Worm (Caenorhabditis elegans) whole organism, young adult: ENCODE measurements around the gene ugt-53.
A peak's percentile ranks its signal among the peaks of the same experiment; 100 is the strongest.

Source experiments
- C06A6.2 ChIP-seq: fragments of 200-800 bp; sonication (Bioruptor generic); conservative IDR thresholded peaks from 2 replicates; pipeline ENCODE4 v1.3.6; 2022; ENCODE audit warnings: missing genetic modification characterization, missing compliant biosample characterization
- F37B4.10 ChIP-seq: fragments of 200-800 bp; sonication (Bioruptor generic); IDR thresholded peaks from 2 replicates; pipeline ENCODE4 v1.3.6; 2022; ENCODE audit warnings: missing genetic modification characterization, missing compliant biosample characterization
- K11D2.4 ChIP-seq: fragments of 200-800 bp; sonication (Bioruptor generic); IDR thresholded peaks from 2 replicates; pipeline ENCODE4 v1.3.6; 2022; ENCODE audit warnings: missing genetic modification reagents, missing genetic modification characterization, missing compliant biosample characterization
- T07F8.4 ChIP-seq: sonication (generic microtip); optimal IDR thresholded peaks from 2 replicates; lab custom pipeline; 2016; ENCODE audit warnings: mild to moderate bottlenecking, missing genetic modification characterization, moderate library complexity, missing compliant biosample characterization
- Y67H2A.10 ChIP-seq: fragments of 200-800 bp; sonication (Bioruptor generic); conservative IDR thresholded peaks from 2 replicates; pipeline ENCODE4 v1.3.6; 2022; ENCODE audit warnings: missing genetic modification reagents, missing genetic modification characterization, missing compliant biosample characterization
- akir-1 ChIP-seq: fragments of 200-800 bp; sonication (Bioruptor generic); optimal IDR thresholded peaks from 2 replicates; lab custom pipeline; 2018; ENCODE audit warnings: mild to moderate bottlenecking, missing genetic modification characterization, moderate library complexity, missing compliant biosample characterization
- aptf-3 ChIP-seq: fragments of 200-800 bp; sonication (Bioruptor generic); IDR thresholded peaks from 2 replicates; pipeline ENCODE4 v1.3.6; 2022; ENCODE audit warnings: missing genetic modification characterization, missing compliant biosample characterization
- athp-1 ChIP-seq: sonication (generic microtip); optimal IDR thresholded peaks from 2 replicates; lab custom pipeline; 2017; ENCODE audit warnings: mild to moderate bottlenecking, missing genetic modification characterization, missing compliant biosample characterization
- bed-1 ChIP-seq: fragments of 200-800 bp; sonication (Bioruptor generic); IDR thresholded peaks from 2 replicates; pipeline ENCODE4 v1.3.6; 2022; ENCODE audit warnings: missing genetic modification reagents, missing genetic modification characterization, missing compliant biosample characterization
- ccch-3 ChIP-seq: fragments of 200-800 bp; sonication (Bioruptor generic); optimal IDR thresholded peaks from 2 replicates; lab custom pipeline; 2018; ENCODE audit warnings: mild to moderate bottlenecking, missing genetic modification characterization, missing compliant biosample characterization
- cebp-1 ChIP-seq, 2 experiments: fragments of 200-800 bp in 1 of 2; sonication (Bioruptor generic) in 1 of 2; sonication (generic microtip) in 1 of 2; IDR thresholded peaks in 1 of 2; optimal IDR thresholded peaks in 1 of 2; 2 replicates each; pipeline versions ENCODE4 v1.3.6 to Lab custom; 2017 to 2022; ENCODE audit warnings: missing compliant biosample characterization in 2 of 2, missing genetic modification characterization in 2 of 2, mild to moderate bottlenecking in 1 of 2, missing genetic modification reagents in 1 of 2, moderate library complexity in 1 of 2
- dpl-1 ChIP-seq: fragments of 150-350 bp; optimal IDR thresholded peaks from 2 replicates; lab custom pipeline; 2014; ENCODE audit warnings: missing biosample characterization, missing genetic modification reagents, missing genetic modification characterization
- efl-1 ChIP-seq: fragments of 150-350 bp; optimal IDR thresholded peaks from 2 replicates; lab custom pipeline; 2014; ENCODE audit warnings: missing biosample characterization, missing genetic modification reagents, missing genetic modification characterization
- fkh-3 ChIP-seq: sonication (generic microtip); optimal IDR thresholded peaks from 2 replicates; lab custom pipeline; 2016; ENCODE audit warnings: mild to moderate bottlenecking, missing genetic modification characterization, missing compliant biosample characterization
- him-1 ChIP-seq: sonication (generic microtip); optimal IDR thresholded peaks from 2 replicates; lab custom pipeline; 2016; ENCODE audit warnings: missing genotype, missing genetic modification reagents, missing genetic modification characterization, missing compliant biosample characterization
- hmg-1.2 ChIP-seq: fragments of 200-800 bp; sonication (Bioruptor generic); IDR thresholded peaks from 2 replicates; pipeline ENCODE4 v1.3.6; 2022; ENCODE audit warnings: missing genetic modification reagents, missing genetic modification characterization, missing compliant biosample characterization
- hrde-1 ChIP-seq: sonication (generic microtip); optimal IDR thresholded peaks from 2 replicates; lab custom pipeline; 2016; ENCODE audit warnings: missing genetic modification characterization, mild to moderate bottlenecking, missing compliant biosample characterization, moderate library complexity, missing genotype, missing genetic modification reagents, borderline replicate concordance
- lag-1 ChIP-seq: fragments of 200-800 bp; sonication (Bioruptor generic); IDR thresholded peaks from 2 replicates; pipeline ENCODE4 v1.3.6; 2022; ENCODE audit warnings: missing genetic modification reagents, missing genetic modification characterization, missing compliant biosample characterization
- let-607 ChIP-seq, 2 experiments: fragments of 200-800 bp in 1 of 2; sonication (Bioruptor generic) in 1 of 2; sonication (generic microtip) in 1 of 2; optimal IDR thresholded peaks; 2 replicates each; lab custom pipeline; 2016 to 2018; ENCODE audit warnings: mild to moderate bottlenecking in 2 of 2, missing compliant biosample characterization in 2 of 2, missing genetic modification characterization in 2 of 2, moderate library complexity in 2 of 2, missing genotype in 1 of 2
- lir-1 ChIP-seq: fragments of 200-800 bp; sonication (Bioruptor generic); conservative IDR thresholded peaks from 2 replicates; pipeline ENCODE4 v1.3.6; 2022; ENCODE audit warnings: missing genetic modification reagents, missing genetic modification characterization, missing compliant biosample characterization
- madf-10 ChIP-seq: sonication (generic microtip); optimal IDR thresholded peaks from 2 replicates; lab custom pipeline; 2016; ENCODE audit warnings: mild to moderate bottlenecking, missing genetic modification characterization, missing compliant biosample characterization
- madf-8 ChIP-seq: fragments of 200-800 bp; sonication (Bioruptor generic); conservative IDR thresholded peaks from 2 replicates; pipeline ENCODE4 v1.3.6; 2022; ENCODE audit warnings: missing genetic modification reagents, missing genetic modification characterization, missing compliant biosample characterization
- nfya-1 ChIP-seq: sonication (generic microtip); optimal IDR thresholded peaks from 2 replicates; lab custom pipeline; 2017; ENCODE audit warnings: antibody characterized with exemption, missing compliant biosample characterization, missing genetic modification characterization, borderline replicate concordance; ENCODE audit not compliant: insufficient read depth
- nfyb-1 ChIP-seq: fragments of 200-800 bp; sonication (Bioruptor generic); IDR thresholded peaks from 2 replicates; pipeline ENCODE4 v1.3.6; 2022; ENCODE audit warnings: missing genetic modification reagents, missing genetic modification characterization, missing compliant biosample characterization
- nhr-90 ChIP-seq: sonication (generic microtip); optimal IDR thresholded peaks from 2 replicates; lab custom pipeline; 2016; ENCODE audit warnings: missing genotype, mild to moderate bottlenecking, missing genetic modification characterization, missing compliant biosample characterization
- pha-4 ChIP-seq: fragments of 150-350 bp; sonication (generic microtip); optimal IDR thresholded peaks from 2 replicates; lab custom pipeline; 2014; ENCODE audit warnings: missing biosample characterization, missing genetic modification reagents, missing genetic modification characterization
- rpc-1 ChIP-seq, 2 experiments: fragments of 150-350 bp in 1 of 2; sonication (generic microtip) in 1 of 2; optimal IDR thresholded peaks; 2 replicates each; lab custom pipeline; 2014 to 2018; ENCODE audit warnings: missing biosample characterization in 1 of 2, missing genetic modification characterization in 1 of 2, missing genetic modification reagents in 1 of 2, missing genotype in 1 of 2
- snpc-1.3 ChIP-seq: sonication (generic microtip); optimal IDR thresholded peaks from 2 replicates; lab custom pipeline; 2017; ENCODE audit warnings: missing genetic modification characterization, mild to moderate bottlenecking, missing compliant biosample characterization, antibody characterized with exemption, moderate library complexity, missing genotype, missing genetic modification reagents; ENCODE audit not compliant: insufficient read depth
- snpc-3.4 ChIP-seq: sonication (generic microtip); optimal IDR thresholded peaks from 2 replicates; lab custom pipeline; 2017; ENCODE audit warnings: missing genetic modification characterization, mild to moderate bottlenecking, missing compliant biosample characterization, antibody characterized with exemption, moderate library complexity, missing genotype, missing genetic modification reagents
- snpc-4 ChIP-seq, 5 experiments: fragments of 150-350 bp in 1 of 5; sonication (generic microtip) in 4 of 5; optimal IDR thresholded peaks; 2 replicates each; lab custom pipeline; 2014 to 2018; ENCODE audit warnings: missing genetic modification characterization in 5 of 5, missing biosample characterization in 3 of 5, antibody characterized with exemption in 2 of 5, mild to moderate bottlenecking in 2 of 5, missing compliant biosample characterization in 2 of 5, missing genotype in 2 of 5, moderate library complexity in 2 of 5, missing genetic modification reagents in 1 of 5
- tbx-9 ChIP-seq: sonication (generic microtip); optimal IDR thresholded peaks from 2 replicates; lab custom pipeline; 2016; ENCODE audit warnings: borderline replicate concordance, missing genetic modification characterization, inconsistent platforms, missing compliant biosample characterization
- zfh-2 ChIP-seq: fragments of 200-800 bp; sonication (Bioruptor generic); conservative IDR thresholded peaks from 2 replicates; pipeline ENCODE4 v1.3.6; 2022; ENCODE audit warnings: missing genetic modification reagents, missing genetic modification characterization, missing compliant biosample characterization
- ztf-26 ChIP-seq: sonication (generic microtip); optimal IDR thresholded peaks from 2 replicates; lab custom pipeline; 2017; ENCODE audit warnings: missing genetic modification characterization, missing compliant biosample characterization
- ztf-28 ChIP-seq: fragments of 200-800 bp; sonication (Bioruptor generic); IDR thresholded peaks from 2 replicates; pipeline ENCODE4 v1.3.6; 2022; ENCODE audit warnings: missing genetic modification reagents, missing genetic modification characterization, missing compliant biosample characterization
- ztf-3 ChIP-seq: fragments of 200-800 bp; sonication (Bioruptor generic); optimal IDR thresholded peaks from 2 replicates; lab custom pipeline; 2018; ENCODE audit warnings: mild to moderate bottlenecking, missing genetic modification characterization, missing compliant biosample characterization
- ztf-6 ChIP-seq: fragments of 200-800 bp; sonication (Bioruptor generic); IDR thresholded peaks from 2 replicates; pipeline ENCODE4 v1.3.6; 2022; ENCODE audit warnings: missing genetic modification reagents, missing genetic modification characterization, missing compliant biosample characterization

ugt-53 gene

ce11 chrV:2821618-2822272 lies 27.4 kb upstream of the ugt-53 start, which contains the start of gene srh-36:
Gene srh-36 (minus strand): TSS chrV:2821668.
- TF ChIP-seq rpc-1 (optimal IDR thresholded peaks at IDR 0.05; lab: Kevin White, UChicago) = no peak
- no peak for TF ChIP-seq rpc-1 (tag; optimal IDR thresholded peaks at IDR 0.05; lab: Kevin White, UChicago)
- TF ChIP-seq ztf-28 (GFP tag; lab: Robert Waterston, UW) = 0 out of 2 replicates have a peak, but pooled peaks have one; percentile 56
- peak; percentile 81 for TF ChIP-seq zfh-2
- peak; percentile 53; the same call in 1 of the 2 replicates for TF ChIP-seq nfyb-1 (GFP tag; lab: Robert Waterston, UW)
- TF ChIP-seq snpc-3.4 (tag; lab: Kevin White, UChicago) = no peak
- TF ChIP-seq K11D2.4 (GFP tag; lab: Robert Waterston, UW) = no peak
- no peak for TF ChIP-seq snpc-4 (GFP tag; optimal IDR thresholded peaks at IDR 0.05; lab: Kevin White, UChicago)
- peak in 1 of 4 experiments; percentile 53 for TF ChIP-seq snpc-4 (tag; optimal IDR thresholded peaks at IDR 0.05; lab: Kevin White, UChicago)
- no peak for TF ChIP-seq C06A6.2

- TF ChIP-seq lir-1 (GFP tag; lab: Robert Waterston, UW) (no peak), T07F8.4 (tag; lab: Kevin White, UChicago) (no peak), snpc-3.4 (tag; lab: Kevin White, UChicago) (no peak), Y67H2A.10 (no peak), nfyb-1 (GFP tag; lab: Robert Waterston, UW) (no peak), let-607 (tag; optimal IDR thresholded peaks at IDR 0.05; lab: Kevin White, UChicago) (no peak), lag-1 (GFP tag; lab: Robert Waterston, UW) (no peak), cebp-1 (GFP tag; IDR thresholded peaks at IDR 0.05; lab: Robert Waterston, UW) (no peak), cebp-1 (tag; optimal IDR thresholded peaks at IDR 0.05; lab: Kevin White, UChicago) (no peak), akir-1 (GFP tag; lab: Kevin White, UChicago) (no peak), ccch-3 (GFP tag; lab: Kevin White, UChicago) (no peak), pha-4 (tag; lab: Kevin White, UChicago) (no peak), ztf-6 (GFP tag; lab: Robert Waterston, UW) (no peak), madf-10 (tag; lab: Kevin White, UChicago) (no peak), madf-8 (GFP tag; lab: Robert Waterston, UW) (no peak), nhr-90 (tag; lab: Kevin White, UChicago) (no peak), ztf-3 (GFP tag; lab: Kevin White, UChicago) (no peak), hrde-1 (tag; lab: Kevin White, UChicago) (no peak), nfya-1 (tag; lab: Kevin White, UChicago) (no peak), him-1 (tag; lab: Kevin White, UChicago) (no peak), ztf-26 (tag; lab: Kevin White, UChicago) (no peak)
Observed at ce11 chrV:2825978-2826377, 23.2 kb upstream of the ugt-53 start.

DNA sequence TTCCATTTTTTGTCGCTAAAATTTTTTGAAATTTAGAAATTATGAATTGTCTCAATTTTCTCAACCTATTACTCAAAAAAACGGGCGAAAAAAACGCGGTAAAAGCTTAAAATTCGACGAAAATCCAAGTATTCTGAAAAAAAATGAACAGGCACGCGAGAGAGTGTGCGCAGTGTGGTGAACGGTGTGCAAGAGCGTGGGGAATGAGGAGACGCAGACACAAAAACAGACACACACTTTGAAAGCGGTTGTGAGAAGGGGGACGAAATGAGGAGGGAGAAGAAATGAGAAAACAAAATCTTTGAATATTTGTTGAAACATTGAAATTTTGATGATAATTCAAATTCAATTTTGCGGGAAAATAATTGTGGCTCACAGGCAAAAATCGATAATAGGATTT lies 22.3 kb upstream of the ugt-53 start, which contains the start of gene T03D3.5:
T03D3.5 (minus strand) TSS at position 21 of the 400 bp plus-strand sequence.
- TF ChIP-seq nfya-1 (tag; lab: Kevin White, UChicago) = no peak
- TF ChIP-seq hmg-1.2 (GFP tag; lab: Robert Waterston, UW) = peak; percentile 98
- no peak for TF ChIP-seq F37B4.10 (GFP tag; lab: Robert Waterston, UW)

- TF ChIP-seq efl-1 (GFP tag; lab: Kevin White, UChicago) (no peak), aptf-3 (GFP tag; lab: Robert Waterston, UW) (no peak), lag-1 (GFP tag; lab: Robert Waterston, UW) (no peak), dpl-1 (GFP tag; lab: Kevin White, UChicago) (no peak), athp-1 (no peak), madf-10 (tag; lab: Kevin White, UChicago) (no peak), tbx-9 (tag; lab: Kevin White, UChicago) (no peak), bed-1 (GFP tag; lab: Robert Waterston, UW) (no peak), fkh-3 (no peak), snpc-1.3 (tag; lab: Kevin White, UChicago) (no peak), zfh-2 (no peak)
Observed at ce11 chrV:2830817-2831216, 18.3 kb upstream of the ugt-53 start, which contains the start of gene srw-2. Gene srw-2 (plus strand): TSS chrV:2830878.
